Fruit fly (Drosophila melanogaster) whole organism, embryonic: ENCODE results near the gene IntS10.
A peak's percentile ranks its signal among the peaks of the same experiment; 100 is the strongest.

Experiments
- Ada2b ChIP-seq: fragments of 200-800 bp; sonication (Bioruptor generic); IDR thresholded peaks from 2 replicates; pipeline ENCODE4 v1.3.6; 2022; ENCODE audit warnings: missing biosample characterization, missing genetic modification characterization
- Awh ChIP-seq: fragments of 200-800 bp; sonication (Bioruptor generic); IDR thresholded peaks from 2 replicates; pipeline ENCODE4, ENCODE4 v1.3.6; 2022; ENCODE audit warnings: missing biosample characterization, missing genetic modification characterization
- CG10979 ChIP-seq: fragments of 200-800 bp; sonication (Bioruptor generic); optimal IDR thresholded peaks from 2 replicates; lab custom pipeline; 2018; ENCODE audit warnings: missing biosample characterization, mild to moderate bottlenecking, missing genetic modification characterization, moderate library complexity
- CG11247 ChIP-seq: fragments of 200-800 bp; sonication (Bioruptor generic); IDR thresholded peaks from 2 replicates; pipeline ENCODE4 v1.3.6; 2022; ENCODE audit warnings: missing biosample characterization, missing genetic modification characterization
- CG12104 ChIP-seq: fragments of 200-800 bp; sonication (Bioruptor generic); optimal IDR thresholded peaks from 3 replicates; lab custom pipeline; 2016; ENCODE audit warnings: missing biosample characterization, missing genetic modification characterization
- CG13296 ChIP-seq: fragments of 200-800 bp; sonication (Bioruptor generic); optimal IDR thresholded peaks from 3 replicates; lab custom pipeline; 2018; ENCODE audit warnings: missing biosample characterization, mild to moderate bottlenecking, missing genetic modification characterization
- CG15514 ChIP-seq: fragments of 200-800 bp; sonication (Bioruptor generic); optimal IDR thresholded peaks from 3 replicates; lab custom pipeline; 2017; ENCODE audit warnings: missing biosample characterization, missing genetic modification characterization, mild to moderate bottlenecking, moderate library complexity, missing genetic modification reagents
- CG18599 ChIP-seq: fragments of 200-800 bp; sonication (Bioruptor generic); optimal IDR thresholded peaks from 3 replicates; lab custom pipeline; 2017; ENCODE audit warnings: missing biosample characterization, missing genetic modification characterization, mild to moderate bottlenecking, moderate library complexity, missing genetic modification reagents
- CG18619 ChIP-seq: fragments of 200-800 bp; sonication (Bioruptor generic); optimal IDR thresholded peaks from 3 replicates; lab custom pipeline; 2017; ENCODE audit warnings: missing biosample characterization, mild to moderate bottlenecking, missing genetic modification characterization
- CG2889 ChIP-seq: fragments of 200-800 bp; sonication (Bioruptor generic); IDR thresholded peaks from 3 replicates; pipeline ENCODE4 v1.3.6; 2022; ENCODE audit warnings: missing biosample characterization, missing genetic modification characterization
- CG30431 ChIP-seq: fragments of 200-800 bp; sonication (Bioruptor generic); optimal IDR thresholded peaks from 2 replicates; lab custom pipeline; 2017; ENCODE audit warnings: missing biosample characterization, missing genetic modification characterization
- CG32767 ChIP-seq: fragments of 200-800 bp; sonication (Bioruptor generic); IDR thresholded peaks from 2 replicates; pipeline ENCODE4 v1.3.6; 2022; ENCODE audit warnings: missing biosample characterization, missing genetic modification characterization
- CG6175 ChIP-seq: fragments of 200-800 bp; sonication (Bioruptor generic); IDR thresholded peaks from 3 replicates; pipeline ENCODE4 v1.3.6; 2022; ENCODE audit warnings: missing biosample characterization, missing genetic modification characterization
- CG7556 ChIP-seq: fragments of 200-800 bp; sonication (Bioruptor generic); optimal IDR thresholded peaks from 2 replicates; lab custom pipeline; 2017; ENCODE audit warnings: missing biosample characterization, mild to moderate bottlenecking, missing genetic modification characterization
- CG8359 ChIP-seq: fragments of 200-800 bp; sonication (Bioruptor generic); optimal IDR thresholded peaks from 2 replicates; lab custom pipeline; 2017; ENCODE audit warnings: missing biosample characterization, mild to moderate bottlenecking, missing genetic modification characterization, borderline replicate concordance
- Camta ChIP-seq: fragments of 200-800 bp; sonication (Bioruptor generic); optimal IDR thresholded peaks from 2 replicates; lab custom pipeline; 2016; ENCODE audit warnings: missing biosample characterization, missing genetic modification characterization
- Chrac-16 ChIP-seq: fragments of 200-800 bp; sonication (Bioruptor generic); optimal IDR thresholded peaks from 3 replicates; lab custom pipeline; 2016; ENCODE audit warnings: missing biosample characterization, missing genetic modification characterization
- D19A ChIP-seq: fragments of 200-800 bp; optimal IDR thresholded peaks from 3 replicates; lab custom pipeline; 2019; ENCODE audit warnings: missing biosample characterization, mild to moderate bottlenecking, missing genetic modification characterization, moderate library complexity
- Dbx ChIP-seq: fragments of 200-800 bp; sonication (Bioruptor generic); IDR thresholded peaks from 3 replicates; pipeline ENCODE4 v1.3.6; 2022; ENCODE audit warnings: missing biosample characterization, missing genetic modification characterization
- ERR ChIP-seq: fragments of 200-800 bp; sonication (Bioruptor generic); optimal IDR thresholded peaks from 2 replicates; lab custom pipeline; 2016; ENCODE audit warnings: missing biosample characterization, missing genetic modification characterization
- Hsf ChIP-seq: fragments of 200-800 bp; sonication (Bioruptor generic); optimal IDR thresholded peaks from 3 replicates; lab custom pipeline; 2016; ENCODE audit warnings: missing biosample characterization, missing genetic modification characterization
- Med ChIP-seq: fragments of 200-800 bp; sonication (Bioruptor generic); peaks from one replicate; lab custom pipeline; 2016; ENCODE audit warnings: missing biosample characterization, missing genetic modification characterization, mild to moderate bottlenecking, inconsistent platforms, moderate library complexity
- Meics ChIP-seq: fragments of 200-800 bp; sonication (Bioruptor generic); optimal IDR thresholded peaks from 2 replicates; lab custom pipeline; 2017; ENCODE audit warnings: missing biosample characterization, mild to moderate bottlenecking, missing genetic modification characterization
- Optix ChIP-seq: fragments of 200-800 bp; sonication (Bioruptor generic); IDR thresholded peaks from 3 replicates; pipeline ENCODE4 v1.3.6; 2022; ENCODE audit warnings: missing biosample characterization, missing genetic modification characterization
- Poxn ChIP-seq: fragments of 200-800 bp; sonication (Bioruptor generic); IDR thresholded peaks from 2 replicates; pipeline ENCODE4 v1.3.6; 2022; ENCODE audit warnings: missing biosample characterization, missing genetic modification characterization
- Ptx1 ChIP-seq: fragments of 200-800 bp; sonication (Bioruptor generic); IDR thresholded peaks from 2 replicates; pipeline ENCODE4 v1.3.6; 2022; ENCODE audit warnings: missing biosample characterization, missing genetic modification characterization
- Rfx ChIP-seq: fragments of 200-800 bp; sonication (Bioruptor generic); IDR thresholded peaks from 2 replicates; pipeline ENCODE4 v1.3.6; 2022; ENCODE audit warnings: missing biosample characterization, missing genetic modification characterization
- Rx ChIP-seq: fragments of 200-800 bp; sonication (Bioruptor generic); IDR thresholded peaks from 2 replicates; pipeline ENCODE4 v1.3.6; 2022; ENCODE audit warnings: missing biosample characterization, missing genetic modification characterization
- Sox100B ChIP-seq: fragments of 200-800 bp; sonication (Bioruptor generic); optimal IDR thresholded peaks from 3 replicates; lab custom pipeline; 2018; ENCODE audit warnings: missing biosample characterization, mild to moderate bottlenecking, missing genetic modification characterization
- TFAM ChIP-seq: fragments of 200-800 bp; sonication (Bioruptor generic); optimal IDR thresholded peaks from 2 replicates; lab custom pipeline; 2017; ENCODE audit warnings: missing biosample characterization, missing genetic modification characterization, inconsistent platforms
- Xbp1 ChIP-seq: fragments of 200-800 bp; sonication (Bioruptor generic); optimal IDR thresholded peaks from 3 replicates; lab custom pipeline; 2016; ENCODE audit warnings: missing biosample characterization, mild to moderate bottlenecking, missing genetic modification characterization
- chinmo ChIP-seq: fragments of 200-800 bp; sonication (Bioruptor generic); IDR thresholded peaks from 4 replicates; pipeline ENCODE4 v1.3.6; 2022; ENCODE audit warnings: missing biosample characterization, missing genetic modification characterization; ENCODE audit not compliant: partially characterized antibody
- corto ChIP-seq: fragments of 200-800 bp; sonication (Bioruptor generic); optimal IDR thresholded peaks from 2 replicates; lab custom pipeline; 2016; ENCODE audit warnings: missing biosample characterization, mild to moderate bottlenecking, missing genetic modification characterization, moderate library complexity
- crc ChIP-seq: fragments of 200-800 bp; sonication (Bioruptor generic); optimal IDR thresholded peaks from 2 replicates; lab custom pipeline; 2016; ENCODE audit warnings: missing biosample characterization, missing genetic modification characterization
- dpn ChIP-seq, 2 experiments: fragments of 200-800 bp; sonication (Bioruptor generic); optimal IDR thresholded peaks; 3 replicates each; lab custom pipeline; 2016; ENCODE audit warnings: missing biosample characterization in 2 of 2, missing genetic modification characterization in 2 of 2
- dysf ChIP-seq: fragments of 200-800 bp; sonication (Bioruptor generic); IDR thresholded peaks from 3 replicates; pipeline ENCODE4 v1.3.6; 2022; ENCODE audit warnings: missing biosample characterization, missing genetic modification characterization
- eyg ChIP-seq: fragments of 200-800 bp; sonication (Bioruptor generic); optimal IDR thresholded peaks from 3 replicates; lab custom pipeline; 2016; ENCODE audit warnings: missing biosample characterization, missing genetic modification characterization
- ftz-f1 ChIP-seq: fragments of 200-800 bp; sonication (Bioruptor generic); optimal IDR thresholded peaks from 2 replicates; lab custom pipeline; 2016; ENCODE audit warnings: missing biosample characterization, missing genetic modification characterization
- gem ChIP-seq: fragments of 200-800 bp; sonication (Bioruptor generic); optimal IDR thresholded peaks from 2 replicates; lab custom pipeline; 2019; ENCODE audit warnings: missing biosample characterization, mild to moderate bottlenecking, missing genetic modification characterization, moderate library complexity
- hth ChIP-seq: fragments of >200 bp; optimal IDR thresholded peaks from 2 replicates; lab custom pipeline; 2017; ENCODE audit warnings: inconsistent platforms
- lab ChIP-seq: fragments of 200-800 bp; sonication (Bioruptor generic); optimal IDR thresholded peaks from 3 replicates; lab custom pipeline; 2017; ENCODE audit warnings: missing biosample characterization, missing genetic modification characterization, mild to moderate bottlenecking, moderate library complexity, missing genetic modification reagents
- lilli ChIP-seq: fragments of 200-800 bp; sonication (Bioruptor generic); optimal IDR thresholded peaks from 3 replicates; lab custom pipeline; 2016; ENCODE audit warnings: missing biosample characterization, missing genetic modification characterization
- maf-S ChIP-seq: fragments of 200-800 bp; sonication (Bioruptor generic); optimal IDR thresholded peaks from 2 replicates; lab custom pipeline; 2016; ENCODE audit warnings: missing biosample characterization, missing genetic modification characterization
- row ChIP-seq: fragments of 200-800 bp; sonication (Bioruptor generic); IDR thresholded peaks from 3 replicates; pipeline ENCODE4 v1.3.6; 2022; ENCODE audit warnings: missing biosample characterization, missing genetic modification characterization
- scrt ChIP-seq: fragments of 200-800 bp; sonication (Bioruptor generic); optimal IDR thresholded peaks from 2 replicates; lab custom pipeline; 2018; ENCODE audit warnings: missing biosample characterization, mild to moderate bottlenecking, missing genetic modification characterization, moderate library complexity
- sens ChIP-seq: fragments of 200-800 bp; sonication (Bioruptor generic); peaks from one replicate; lab custom pipeline; 2016; ENCODE audit warnings: missing biosample characterization, missing genetic modification characterization
- slou ChIP-seq: fragments of 200-800 bp; sonication (Bioruptor generic); optimal IDR thresholded peaks from 3 replicates; lab custom pipeline; 2016; ENCODE audit warnings: missing biosample characterization, missing genetic modification characterization
- slp2 ChIP-seq: fragments of 200-800 bp; sonication (Bioruptor generic); optimal IDR thresholded peaks from 2 replicates; lab custom pipeline; 2016; ENCODE audit warnings: missing biosample characterization, missing genetic modification characterization
- sug ChIP-seq: fragments of 200-800 bp; optimal IDR thresholded peaks from 2 replicates; lab custom pipeline; 2019; ENCODE audit warnings: missing biosample characterization, mild to moderate bottlenecking, missing genetic modification characterization, moderate library complexity
- trh ChIP-seq: fragments of 200-800 bp; sonication (Bioruptor generic); optimal IDR thresholded peaks from 2 replicates; lab custom pipeline; 2016; ENCODE audit warnings: missing biosample characterization, missing genetic modification characterization
- wor ChIP-seq: fragments of 200-800 bp; sonication (Bioruptor generic); IDR thresholded peaks from 2 replicates; pipeline ENCODE4 v1.3.6; 2022; ENCODE audit warnings: missing biosample characterization, missing genetic modification characterization

Gene IntS10

DNA sequence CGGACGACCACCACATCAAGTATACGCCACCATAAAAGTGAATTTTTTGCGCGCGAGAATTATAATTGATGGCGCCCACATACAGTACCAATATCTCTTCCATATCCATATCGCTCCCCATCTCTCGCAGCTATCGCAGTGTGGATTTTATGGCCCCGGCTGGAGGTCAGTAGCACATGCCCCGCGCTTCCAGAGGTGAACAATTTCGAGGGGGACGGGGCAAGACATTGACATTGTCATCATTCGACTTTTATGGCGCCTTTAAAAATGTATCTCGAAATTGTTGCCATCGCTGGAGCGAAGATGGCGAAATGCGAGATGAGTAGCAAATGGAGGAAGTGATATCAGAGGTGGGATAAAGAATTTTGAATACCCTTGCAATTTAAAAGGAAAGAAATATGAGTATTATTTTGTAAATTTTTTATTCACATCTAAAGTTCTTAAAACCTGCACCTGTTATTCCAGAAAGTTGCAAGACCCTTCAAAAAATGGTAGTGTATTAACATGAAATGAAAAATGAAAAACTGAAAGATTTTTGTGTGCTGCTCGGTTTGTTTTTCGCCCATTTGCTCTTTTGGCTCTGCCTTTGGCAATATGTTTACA, 46.0 kb upstream of the IntS10 start (continued):
- TF ChIP-seq CG2889: 0 out of 3 replicates have a peak, but pooled peaks have one; percentile 16
- TF ChIP-seq dpn (GFP tag; optimal IDR thresholded peaks at IDR 0.05; lab: Kevin White, UChicago): peak; percentile 26 to 60
- 0 out of 2 replicates have a peak, but pooled peaks have one; percentile 29 for TF ChIP-seq CG32767 (GFP tag; lab: Robert Waterston, UW)
- TF ChIP-seq Poxn (GFP tag; lab: Robert Waterston, UW): no peak
- peak; percentile 17 for TF ChIP-seq trh
- peak; percentile 19 for TF ChIP-seq Hsf
- TF ChIP-seq ftz-f1 (GFP tag; lab: Kevin White, UChicago): peak; percentile 91
- peak; percentile 74; the same call in 2 of the 3 replicates for TF ChIP-seq dysf (GFP tag; lab: Robert Waterston, UW)
- peak; percentile 19 for TF ChIP-seq slou (GFP tag; lab: Kevin White, UChicago)
- TF ChIP-seq row (GFP tag; lab: Robert Waterston, UW): peak; percentile 78
- TF ChIP-seq CG7556 (GFP tag; lab: Kevin White, UChicago): peak; percentile 4
- TF ChIP-seq TFAM (GFP tag; lab: Kevin White, UChicago): no peak
- TF ChIP-seq CG13296 (GFP tag; lab: Kevin White, UChicago): peak; percentile 43
- TF ChIP-seq Dbx (GFP tag; lab: Robert Waterston, UW): peak; percentile 70
- peak; percentile 3 for TF ChIP-seq eyg (GFP tag; lab: Kevin White, UChicago)
- peak; percentile 64 for TF ChIP-seq lab (GFP tag; lab: Kevin White, UChicago)
- TF ChIP-seq Sox100B: peak; percentile 1
- no peak for TF ChIP-seq CG30431
- TF ChIP-seq CG8359 (GFP tag; lab: Kevin White, UChicago): no peak
- peak; percentile 45 for TF ChIP-seq gem
- peak; percentile 69 for TF ChIP-seq sens (GFP tag; lab: Kevin White, UChicago)
- TF ChIP-seq Xbp1 (GFP tag; lab: Kevin White, UChicago): peak; percentile 9
- peak; percentile 25 for TF ChIP-seq scrt (GFP tag; lab: Kevin White, UChicago)
- TF ChIP-seq lilli: peak; percentile 31
- peak; percentile 28 for TF ChIP-seq Camta (GFP tag; lab: Kevin White, UChicago)
- no peak for TF ChIP-seq wor (GFP tag; lab: Robert Waterston, UW)
- peak; percentile 28 for TF ChIP-seq sug
- peak; percentile 20 for TF ChIP-seq CG18619
- TF ChIP-seq CG18599 (GFP tag; lab: Kevin White, UChicago): peak; percentile 61
- peak; percentile 27; the same call in 1 of the 3 replicates for TF ChIP-seq CG6175
- TF ChIP-seq CG15514 (GFP tag; lab: Kevin White, UChicago): peak; percentile 33
- peak; percentile 55 for TF ChIP-seq Meics (GFP tag; lab: Kevin White, UChicago)
- TF ChIP-seq Med: peak; percentile 80
- TF ChIP-seq Chrac-16 (GFP tag; lab: Kevin White, UChicago): no peak
- TF ChIP-seq crc (GFP tag; lab: Kevin White, UChicago): peak; percentile 30
- TF ChIP-seq chinmo (GFP tag; lab: Robert Waterston, UW): peak; percentile 55; the same call in 1 of the 4 replicates
- TF ChIP-seq Awh (GFP tag; lab: Robert Waterston, UW): no peak
- TF ChIP-seq Optix: no peak
- no peak for TF ChIP-seq corto
- no peak for TF ChIP-seq hth (lab: Kevin White, UChicago)
- TF ChIP-seq slp2: no peak
- peak; percentile 64 for TF ChIP-seq Ptx1
- no peak for TF ChIP-seq maf-S (GFP tag; lab: Kevin White, UChicago)
- no peak for TF ChIP-seq CG12104 (GFP tag; lab: Kevin White, UChicago)
- peak; percentile 25; the same call in 1 of the 2 replicates for TF ChIP-seq Ada2b (GFP tag; lab: Robert Waterston, UW)
- peak; percentile 79 for TF ChIP-seq D19A (tag; lab: Kevin White, UChicago)
- TF ChIP-seq Rfx (GFP tag; lab: Robert Waterston, UW): peak; percentile 71
- peak; percentile 7; the same call in 1 of the 2 replicates for TF ChIP-seq CG11247
- TF ChIP-seq ERR (GFP tag; lab: Kevin White, UChicago): no peak
- no peak for TF ChIP-seq CG10979 (tag; lab: Kevin White, UChicago)
- TF ChIP-seq Rx (GFP tag; lab: Robert Waterston, UW): 0 out of 2 replicates have a peak, but pooled peaks have one; percentile 30
